Fruit fly (Drosophila melanogaster): ENCODE results near the gene CG11617.

- TF ChIP-seq ttk (optimal IDR thresholded peaks at IDR 0.05) (no peak), h (optimal IDR thresholded peaks at IDR 0.05) (no peak), insv (optimal IDR thresholded peaks at IDR 0.05) (no peak), psq (optimal IDR thresholded peaks at IDR 0.05) (no peak), Sin3A (optimal IDR thresholded peaks at IDR 0.05) (no peak)
Observed at dm6 chr2L:221152-221551, 14.1 kb upstream of the CG11617 start.
